Worm (Caenorhabditis elegans) whole organism, midembryonic: ENCODE measurements around the gene twk-43.

Experiments used
- cog-1 ChIP-seq: sonication (generic microtip); optimal IDR thresholded peaks from 2 replicates; lab custom pipeline; 2016; ENCODE audit warnings: missing genetic modification characterization, missing compliant biosample characterization
- flt-1 ChIP-seq: fragments of 200-800 bp; sonication (Bioruptor generic); IDR thresholded peaks from 2 replicates; pipeline ENCODE4 v1.3.6; 2022; ENCODE audit warnings: missing genetic modification characterization, missing compliant biosample characterization
- med-1 ChIP-seq: sonication (generic microtip); optimal IDR thresholded peaks from 2 replicates; lab custom pipeline; 2017; ENCODE audit warnings: missing genetic modification characterization, mild to moderate bottlenecking, missing compliant biosample characterization, antibody characterized with exemption, missing genetic modification reagents; ENCODE audit not compliant: insufficient read depth
- ztf-23 ChIP-seq: fragments of 200-800 bp; sonication (Bioruptor generic); IDR thresholded peaks from 2 replicates; pipeline ENCODE4 v1.3.6; 2022; ENCODE audit warnings: missing genetic modification reagents, missing genetic modification characterization, missing compliant biosample characterization
- ztf-29 ChIP-seq: fragments of 200-800 bp; sonication (Bioruptor generic); IDR thresholded peaks from 2 replicates; pipeline ENCODE4 v1.3.6; 2022; ENCODE audit warnings: missing genetic modification reagents, missing genetic modification characterization, missing compliant biosample characterization

- TF ChIP-seq flt-1 (GFP tag; lab: Robert Waterston, UW) (no peak), cog-1 (no peak), ztf-29 (no peak), med-1 (GFP tag; lab: Kevin White, UChicago) (no peak), ztf-23 (GFP tag; lab: Robert Waterston, UW) (no peak)
Observed at ce11 chrV:13372821-13373220, 26.7 kb downstream of the twk-43 start.
